Worm (Caenorhabditis elegans) whole organism, early embryonic: Measurements from ENCODE around the gene C14C6.2.

Experiments
- B0310.2 ChIP-seq: sonication (generic microtip); optimal IDR thresholded peaks from 2 replicates; lab custom pipeline; 2016; ENCODE audit warnings: mild to moderate bottlenecking, missing genetic modification characterization, missing compliant biosample characterization
- F13C5.2 ChIP-seq: sonication (generic microtip); optimal IDR thresholded peaks from 2 replicates; lab custom pipeline; 2017; ENCODE audit warnings: mild to moderate bottlenecking, missing genetic modification characterization, inconsistent platforms, missing compliant biosample characterization
- aly-1 ChIP-seq: sonication (generic microtip); optimal IDR thresholded peaks from 2 replicates; lab custom pipeline; 2016; ENCODE audit warnings: missing genetic modification characterization, missing compliant biosample characterization
- ama-1 ChIP-seq: fragments of 150-350 bp; optimal IDR thresholded peaks from 2 replicates; lab custom pipeline; 2014
- ceh-13 ChIP-seq: fragments of 200-800 bp; sonication (Bioruptor generic); optimal IDR thresholded peaks from 2 replicates; lab custom pipeline; 2018; ENCODE audit warnings: mild to moderate bottlenecking, missing genetic modification characterization, missing compliant biosample characterization
- ceh-36 ChIP-seq: sonication (generic microtip); optimal IDR thresholded peaks from 2 replicates; lab custom pipeline; 2016; ENCODE audit warnings: missing genetic modification characterization, inconsistent platforms, missing compliant biosample characterization
- ets-7 ChIP-seq: sonication (generic microtip); optimal IDR thresholded peaks from 2 replicates; lab custom pipeline; 2016; ENCODE audit warnings: missing genotype, missing genetic modification characterization, missing compliant biosample characterization
- flt-1 ChIP-seq: fragments of 200-800 bp; sonication (Bioruptor generic); IDR thresholded peaks from 2 replicates; pipeline ENCODE4 v1.3.6; 2022; ENCODE audit warnings: missing genetic modification characterization, missing compliant biosample characterization
- hmbx-1 ChIP-seq: sonication (generic microtip); optimal IDR thresholded peaks from 2 replicates; lab custom pipeline; 2016; ENCODE audit warnings: mild to moderate bottlenecking, missing genetic modification characterization, missing compliant biosample characterization
- hmg-4 ChIP-seq: fragments of 200-800 bp; sonication (Bioruptor generic); optimal IDR thresholded peaks from 2 replicates; lab custom pipeline; 2018; ENCODE audit warnings: mild to moderate bottlenecking, missing genetic modification characterization, missing compliant biosample characterization
- hnd-1 ChIP-seq: sonication (generic microtip); optimal IDR thresholded peaks from 2 replicates; lab custom pipeline; 2016; ENCODE audit warnings: missing genetic modification characterization, missing compliant biosample characterization
- pes-1 ChIP-seq: fragments of 200-800 bp; sonication (Bioruptor generic); IDR thresholded peaks from 2 replicates; pipeline ENCODE4 v1.3.6; 2022; ENCODE audit warnings: missing genetic modification reagents, missing genetic modification characterization, missing compliant biosample characterization
- scrt-1 ChIP-seq: fragments of 200-800 bp; sonication (Bioruptor generic); IDR thresholded peaks from 2 replicates; pipeline ENCODE4 v1.3.6; 2022; ENCODE audit warnings: missing genetic modification characterization, missing compliant biosample characterization
- sea-1 ChIP-seq: fragments of 200-800 bp; sonication (Bioruptor generic); conservative IDR thresholded peaks from 2 replicates; pipeline ENCODE4 v1.3.6; 2022; ENCODE audit warnings: missing genetic modification characterization, missing compliant biosample characterization
- tbx-11 ChIP-seq: fragments of 200-800 bp; sonication (Bioruptor generic); IDR thresholded peaks from 2 replicates; pipeline ENCODE4 v1.3.6; 2022; ENCODE audit warnings: missing genetic modification characterization, missing compliant biosample characterization
- tbx-37 ChIP-seq: fragments of 200-800 bp; sonication (Bioruptor generic); conservative IDR thresholded peaks from 2 replicates; pipeline ENCODE4 v1.3.6; 2022; ENCODE audit warnings: missing genetic modification reagents, missing genetic modification characterization, missing compliant biosample characterization
- tra-4 ChIP-seq: sonication (generic microtip); optimal IDR thresholded peaks from 2 replicates; lab custom pipeline; 2017; ENCODE audit warnings: missing genetic modification characterization, missing compliant biosample characterization

The C14C6.2 gene

ce11 chrV:536571-536970 is 26.4 kb upstream of the C14C6.2 start, which contains the start of gene C14C6.5:
Gene C14C6.5 (plus strand): TSS chrV:536628.
- TF ChIP-seq ceh-13 (no peak), B0310.2 (tag; lab: Kevin White, UChicago) (no peak), scrt-1 (GFP tag; lab: Robert Waterston, UW) (no peak), aly-1 (no peak)

- no peak for TF ChIP-seq hmg-4 (GFP tag; lab: Kevin White, UChicago)
- TF ChIP-seq ceh-36 (tag; lab: Kevin White, UChicago), result no peak
- no peak for TF ChIP-seq F13C5.2 (tag; lab: Kevin White, UChicago)
- TF ChIP-seq aly-1, result no peak
- TF ChIP-seq ets-7, result no peak
- no peak for TF ChIP-seq pes-1
- TF ChIP-seq hmbx-1 (tag; lab: Kevin White, UChicago), result no peak
- no peak for TF ChIP-seq tbx-11 (GFP tag; lab: Robert Waterston, UW)
- TF ChIP-seq tra-4 (tag; lab: Kevin White, UChicago), result no peak
- TF ChIP-seq scrt-1 (GFP tag; lab: Robert Waterston, UW), result no peak
- no peak for TF ChIP-seq ceh-13
Measured at ce11 chrV:539040-539510, 23.9 kb upstream of the C14C6.2 start, which contains the start of gene nhr-155. Gene nhr-155 (plus strand): TSS chrV:539460.

ce11 chrV:541470-541869 is 21.5 kb upstream of the C14C6.2 start:
- TF ChIP-seq F13C5.2 (tag; lab: Kevin White, UChicago) (no peak), tbx-37 (no peak), tra-4 (tag; lab: Kevin White, UChicago) (no peak), hnd-1 (tag; lab: Kevin White, UChicago) (no peak), ama-1 (lab: Kevin White, UChicago) (no peak), ets-7 (no peak), pes-1 (no peak), sea-1 (GFP tag; lab: Robert Waterston, UW) (no peak), B0310.2 (tag; lab: Kevin White, UChicago) (no peak), aly-1 (no peak), hmbx-1 (tag; lab: Kevin White, UChicago) (no peak), flt-1 (GFP tag; lab: Robert Waterston, UW) (no peak), tbx-11 (GFP tag; lab: Robert Waterston, UW) (no peak), hmg-4 (GFP tag; lab: Kevin White, UChicago) (no peak), ceh-36 (tag; lab: Kevin White, UChicago) (no peak), ceh-13 (no peak), scrt-1 (GFP tag; lab: Robert Waterston, UW) (no peak)

- TF ChIP-seq aly-1, result no peak
- no peak for TF ChIP-seq ama-1 (lab: Kevin White, UChicago)
- no peak for TF ChIP-seq tbx-37
- no peak for TF ChIP-seq ceh-13
- TF ChIP-seq ceh-36 (tag; lab: Kevin White, UChicago), result no peak
- no peak for TF ChIP-seq sea-1 (GFP tag; lab: Robert Waterston, UW)
Measured at ce11 chrV:543169-543568, 19.8 kb upstream of the C14C6.2 start, which contains the start of gene C14C6.3. Gene C14C6.3 (plus strand): TSS chrV:543469.

ce11 chrV:547980-548379 is 15.0 kb upstream of the C14C6.2 start, which contains the start of gene C14C6.6:
Gene C14C6.6 (minus strand): TSS chrV:548080.
- TF ChIP-seq flt-1 (GFP tag; lab: Robert Waterston, UW), result no peak
- TF ChIP-seq hmbx-1 (tag; lab: Kevin White, UChicago), result no peak
- TF ChIP-seq ceh-13, result no peak
- no peak for TF ChIP-seq hnd-1 (tag; lab: Kevin White, UChicago)
- TF ChIP-seq aly-1, result no peak
- no peak for TF ChIP-seq hmg-4 (GFP tag; lab: Kevin White, UChicago)
- no peak for TF ChIP-seq ets-7
- no peak for TF ChIP-seq ama-1 (lab: Kevin White, UChicago)
- no peak for TF ChIP-seq ceh-36 (tag; lab: Kevin White, UChicago)

ce11 chrV:552406-552805 is 10.5 kb upstream of the C14C6.2 start:
- TF ChIP-seq hmg-4 (GFP tag; lab: Kevin White, UChicago) (no peak), flt-1 (GFP tag; lab: Robert Waterston, UW) (no peak), hmbx-1 (tag; lab: Kevin White, UChicago) (no peak), F13C5.2 (tag; lab: Kevin White, UChicago) (no peak), tbx-37 (no peak), pes-1 (no peak), scrt-1 (GFP tag; lab: Robert Waterston, UW) (no peak), ets-7 (no peak), B0310.2 (tag; lab: Kevin White, UChicago) (no peak), hnd-1 (tag; lab: Kevin White, UChicago) (no peak), ceh-13 (no peak), aly-1 (no peak), ama-1 (lab: Kevin White, UChicago) (no peak), ceh-36 (tag; lab: Kevin White, UChicago) (no peak), tbx-11 (GFP tag; lab: Robert Waterston, UW) (no peak), sea-1 (GFP tag; lab: Robert Waterston, UW) (no peak)

ce11 chrV:553067-553466 is 9.9 kb upstream of the C14C6.2 start, which contains the start of gene C14C6.8:
Gene C14C6.8 (minus strand): TSS chrV:553167.
- TF ChIP-seq ets-7 (no peak), scrt-1 (GFP tag; lab: Robert Waterston, UW) (no peak), tra-4 (tag; lab: Kevin White, UChicago) (no peak), sea-1 (GFP tag; lab: Robert Waterston, UW) (no peak), flt-1 (GFP tag; lab: Robert Waterston, UW) (no peak), pes-1 (no peak), hnd-1 (tag; lab: Kevin White, UChicago) (no peak), F13C5.2 (tag; lab: Kevin White, UChicago) (no peak)

- TF ChIP-seq scrt-1 (GFP tag; lab: Robert Waterston, UW), result no peak
Measured at ce11 chrV:556055-556454, 6.9 kb upstream of the C14C6.2 start, which contains the start of gene srx-8. Gene srx-8 (minus strand): TSS chrV:556155.
